Worm (Caenorhabditis elegans) whole organism, L3 larva: ENCODE measurements around the gene ver-4.

Experiments
- ceh-28 ChIP-seq: fragments of 150-350 bp; optimal IDR thresholded peaks from 2 replicates; lab custom pipeline; 2014; ENCODE audit warnings: missing biosample characterization, missing genetic modification reagents, missing genetic modification characterization
- egl-27 ChIP-seq: sonication (generic microtip); optimal IDR thresholded peaks from 4 replicates; lab custom pipeline; 2017; ENCODE audit warnings: missing biosample characterization, missing genetic modification reagents, missing genetic modification characterization
- elt-3 ChIP-seq, 3 experiments: fragments of 150-350 bp in 1 of 3; sonication (generic microtip) in 2 of 3; optimal IDR thresholded peaks; 2 replicates in 2 of 3; 4 replicates in 1 of 3; lab custom pipeline; 2014 to 2017; ENCODE audit warnings: missing biosample characterization in 3 of 3, missing genetic modification characterization in 3 of 3
- eor-1 ChIP-seq, 2 experiments: fragments of 150-350 bp; optimal IDR thresholded peaks; 2 replicates each; lab custom pipeline; 2014 to 2018; ENCODE audit warnings: missing biosample characterization in 2 of 2, missing genetic modification characterization in 2 of 2
- hmg-11 ChIP-seq: sonication (generic microtip); optimal IDR thresholded peaks from 2 replicates; lab custom pipeline; 2016; ENCODE audit warnings: missing genetic modification characterization, missing compliant biosample characterization
- jun-1 ChIP-seq: fragments of 150-350 bp; optimal IDR thresholded peaks from 2 replicates; lab custom pipeline; 2014; ENCODE audit warnings: missing biosample characterization, missing genetic modification reagents, missing genetic modification characterization
- nhr-76 ChIP-seq: fragments of 150-350 bp; sonication (generic microtip); optimal IDR thresholded peaks from 5 replicates; lab custom pipeline; 2014; ENCODE audit warnings: missing biosample characterization, missing genetic modification characterization
- pqm-1 ChIP-seq: fragments of 150-350 bp; optimal IDR thresholded peaks from 2 replicates; lab custom pipeline; 2017; ENCODE audit warnings: missing biosample characterization, missing genetic modification characterization, inconsistent platforms

ce11 chrX:11001750-11002149, 19.6 kb downstream of the ver-4 start, which contains the start of gene col-177:
- TF ChIP-seq jun-1 (tag; lab: Kevin White, UChicago) (no peak), egl-27 (no peak), hmg-11 (tag; lab: Kevin White, UChicago) (no peak), eor-1 (tag; optimal IDR thresholded peaks at IDR 0.05; lab: Kevin White, UChicago) (no peak), pqm-1 (tag; lab: Kevin White, UChicago) (no peak), elt-3 (tag; optimal IDR thresholded peaks at IDR 0.05; lab: Kevin White, UChicago) (no peak), nhr-76 (tag; lab: Kevin White, UChicago) (no peak), ceh-28 (tag; lab: Kevin White, UChicago) (no peak)
